Fruit fly (Drosophila melanogaster): ENCODE measurements around the gene KrT95D.

Gene KrT95D

DNA sequence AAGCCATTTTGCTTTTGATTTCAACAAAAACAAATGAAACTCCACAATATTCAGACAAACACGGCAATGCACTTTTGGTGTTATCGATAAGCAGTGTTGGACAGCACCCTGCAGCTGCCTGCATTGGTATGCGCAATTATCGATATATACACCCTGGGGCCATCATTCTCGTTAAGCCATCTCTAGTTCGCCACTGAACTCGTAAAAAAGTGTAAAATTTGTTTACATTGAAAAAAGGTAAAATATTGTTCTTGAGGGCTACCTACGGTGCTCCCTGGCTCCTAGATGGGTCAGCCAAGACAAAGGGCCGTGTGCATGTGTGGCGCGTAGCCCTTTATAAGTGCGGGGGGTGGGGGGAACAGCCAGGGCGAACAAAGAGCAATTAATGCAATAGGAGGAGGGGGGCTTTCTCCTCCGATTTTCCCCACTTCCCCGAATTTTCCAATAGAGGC lies 45.1 kb downstream of the KrT95D start, which contains the start of the genes CG13603 and CG5902 (continued):
- TF ChIP-seq CG15601 (tag; optimal IDR thresholded peaks at IDR 0.05): no peak
- TF ChIP-seq Bgb (GFP tag; IDR thresholded peaks at IDR 0.05; ENCODE audit: partially characterized antibody): peak; percentile 90
- TF ChIP-seq CG31224 (GFP tag; IDR thresholded peaks at IDR 0.05): no peak
- TF ChIP-seq NC2α (GFP tag; optimal IDR thresholded peaks at IDR 0.05): no peak
- TF ChIP-seq h (optimal IDR thresholded peaks at IDR 0.05): no peak
- TF ChIP-seq CG30020 (tag; optimal IDR thresholded peaks at IDR 0.05): peak; percentile 40
- no peak for TF ChIP-seq ro (GFP tag; IDR thresholded peaks at IDR 0.05)
- peak; percentile 56; the same call in 1 of the 2 replicates for TF ChIP-seq onecut (GFP tag; IDR thresholded peaks at IDR 0.05)
- no peak for TF ChIP-seq Deaf1 (tag; optimal IDR thresholded peaks at IDR 0.05)
- TF ChIP-seq CG34422 (GFP tag; IDR thresholded peaks at IDR 0.05): peak; percentile 61
- TF ChIP-seq cas (GFP tag; IDR thresholded peaks at IDR 0.05): no peak
- TF ChIP-seq Nf-YB (GFP tag; optimal IDR thresholded peaks at IDR 0.05): no peak
- TF ChIP-seq CG17802 (tag; optimal IDR thresholded peaks at IDR 0.05): no peak
- TF ChIP-seq dati (GFP tag; IDR thresholded peaks at IDR 0.05): no peak
- TF ChIP-seq CHES-1-like (GFP tag; optimal IDR thresholded peaks at IDR 0.05): peak; percentile 83
- no peak for TF ChIP-seq CG11560 (tag; IDR thresholded peaks at IDR 0.05)
- TF ChIP-seq CG6854 (GFP tag; optimal IDR thresholded peaks at IDR 0.05): no peak
- no peak for TF ChIP-seq CG2678 (tag; optimal IDR thresholded peaks at IDR 0.05)
- no peak for TF ChIP-seq CG14965 (GFP tag; optimal IDR thresholded peaks at IDR 0.05; ENCODE audit: borderline replicate concordance)
- peak; percentile 84 for TF ChIP-seq BEAF-32 (GFP tag; optimal IDR thresholded peaks at IDR 0.05)
- TF ChIP-seq maf-S (GFP tag; optimal IDR thresholded peaks at IDR 0.05): peak; percentile 45
- peak; percentile 97 for TF ChIP-seq CG4617 (GFP tag; optimal IDR thresholded peaks at IDR 0.05; ENCODE audit: borderline replicate concordance)
- TF ChIP-seq CG10543 (GFP tag; optimal IDR thresholded peaks at IDR 0.05): peak; percentile 32
- no peak for TF ChIP-seq unpg (GFP tag; optimal IDR thresholded peaks at IDR 0.05)
- peak; percentile 95 for TF ChIP-seq MESR4 (GFP tag; optimal IDR thresholded peaks at IDR 0.05)
- no peak for TF ChIP-seq usp (GFP tag; optimal IDR thresholded peaks at IDR 0.05)
- TF ChIP-seq Dip2 (GFP tag; IDR thresholded peaks at IDR 0.05): no peak
- peak; percentile 59 for TF ChIP-seq Hsf (GFP tag; optimal IDR thresholded peaks at IDR 0.05)
- TF ChIP-seq crp (GFP tag; optimal IDR thresholded peaks at IDR 0.05): peak in 1 of 2 experiments; percentile 8
- TF ChIP-seq H2.0 (GFP tag; IDR thresholded peaks at IDR 0.05): peak; percentile 11; the same call in 1 of the 2 replicates
- TF ChIP-seq CG17186 (GFP tag; optimal IDR thresholded peaks at IDR 0.05): peak; percentile 96
- TF ChIP-seq CG6272 (GFP tag; IDR thresholded peaks at IDR 0.05): 0 out of 2 replicates have a peak, but pooled peaks have one; percentile 46
- peak; percentile 79 for TF ChIP-seq CG6791 (GFP tag; IDR thresholded peaks at IDR 0.05; ENCODE audit: partially characterized antibody)
- TF ChIP-seq dm (GFP tag; optimal IDR thresholded peaks at IDR 0.05): peak; percentile 66
- no peak for TF ChIP-seq lola (GFP tag; optimal IDR thresholded peaks at IDR 0.05)
- TF ChIP-seq Atf-2 (GFP tag; optimal IDR thresholded peaks at IDR 0.05): no peak
- TF ChIP-seq insv (GFP tag; optimal IDR thresholded peaks at IDR 0.05): no peak
- TF ChIP-seq Spps (tag; optimal IDR thresholded peaks at IDR 0.05): peak; percentile 23
- TF ChIP-seq CG11456 (GFP tag; IDR thresholded peaks at IDR 0.05): peak; percentile 70; the same call in 2 of the 3 replicates
- no peak for TF ChIP-seq Hmx (GFP tag; optimal IDR thresholded peaks at IDR 0.05)
- peak; percentile 16 for TF ChIP-seq CG10654 (GFP tag; optimal IDR thresholded peaks at IDR 0.05)
- peak; percentile 65; the same call in 1 of the 2 replicates for TF ChIP-seq vvl (GFP tag; IDR thresholded peaks at IDR 0.05)
- no peak for TF ChIP-seq CG13424 (tag; optimal IDR thresholded peaks at IDR 0.05)
- TF ChIP-seq fru (optimal IDR thresholded peaks at IDR 0.05): no peak
- peak; percentile 91 for TF ChIP-seq stwl (tag; optimal IDR thresholded peaks at IDR 0.05)
- TF ChIP-seq CG31365 (tag; optimal IDR thresholded peaks at IDR 0.05): no peak
- TF ChIP-seq gcm2 (GFP tag; optimal IDR thresholded peaks at IDR 0.05): peak; percentile 61
- TF ChIP-seq Taf1 (GFP tag; IDR thresholded peaks at IDR 0.05): no peak
- no peak for TF ChIP-seq lov (optimal IDR thresholded peaks at IDR 0.05)
- no peak for TF ChIP-seq lov (GFP tag; IDR thresholded peaks at IDR 0.05)
- TF ChIP-seq bab2 (GFP tag; optimal IDR thresholded peaks at IDR 0.05): peak; percentile 26
- no peak for TF ChIP-seq Hr39 (optimal IDR thresholded peaks at IDR 0.05)

Data from whole organism, embryonic.